Worm (Caenorhabditis elegans) whole organism, L3 larva: ENCODE measurements around the gene str-74.

ENCODE experiments used
- ZK546.5 ChIP-seq: sonication (generic microtip); optimal IDR thresholded peaks from 2 replicates; lab custom pipeline; 2017; ENCODE audit warnings: missing biosample characterization, missing genetic modification characterization
- daf-12 ChIP-seq: fragments of 150-350 bp; optimal IDR thresholded peaks from 2 replicates; lab custom pipeline; 2014; ENCODE audit warnings: missing biosample characterization, missing genetic modification reagents, missing genetic modification characterization

DNA sequence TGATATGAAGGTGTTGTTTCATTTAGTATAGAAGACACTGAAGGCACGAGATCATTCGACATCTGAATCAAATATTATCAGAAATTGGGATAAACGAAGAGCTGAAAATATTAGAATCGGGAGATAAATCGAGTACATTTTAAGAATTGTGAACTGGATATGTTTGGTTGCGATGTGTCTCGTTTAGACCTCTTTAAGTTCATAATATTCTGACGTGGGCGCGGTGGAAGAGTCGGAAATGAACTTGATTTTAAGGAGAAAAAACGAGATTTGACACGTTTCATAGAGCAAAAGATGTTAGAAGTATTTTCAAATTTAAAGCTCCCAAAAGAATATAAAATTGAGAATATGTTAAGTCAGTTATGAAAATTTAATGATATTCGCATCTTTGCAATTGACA is 44.8 kb upstream of the str-74 start, which contains the start of gene npr-6:
- no peak for TF ChIP-seq daf-12 (tag; lab: Kevin White, UChicago)
- TF ChIP-seq ZK546.5 (tag; lab: Kevin White, UChicago): no peak
